Fruit fly (Drosophila melanogaster) whole organism, embryonic: ENCODE data around the gene Polr2F.

Experiments used
- BEAF-32 ChIP-seq: fragments of 200-800 bp; sonication (Bioruptor generic); optimal IDR thresholded peaks from 3 replicates; lab custom pipeline; 2017; ENCODE audit warnings: missing biosample characterization, missing genetic modification characterization, mild to moderate bottlenecking, moderate library complexity, missing genetic modification reagents
- CG12299 ChIP-seq: fragments of 200-800 bp; sonication (Bioruptor generic); optimal IDR thresholded peaks from 2 replicates; lab custom pipeline; 2018; ENCODE audit warnings: missing biosample characterization, mild to moderate bottlenecking, missing genetic modification characterization
- CG16779 ChIP-seq: fragments of 200-800 bp; sonication (Bioruptor generic); IDR thresholded peaks from 2 replicates; pipeline ENCODE4 v1.3.6; 2022; ENCODE audit warnings: missing biosample characterization, missing genetic modification characterization
- CG9797 ChIP-seq: fragments of 200-800 bp; sonication (Bioruptor generic); optimal IDR thresholded peaks from 3 replicates; lab custom pipeline; 2018; ENCODE audit warnings: missing biosample characterization, mild to moderate bottlenecking, missing genetic modification characterization
- HLHmδ ChIP-seq: fragments of 200-800 bp; sonication (Bioruptor generic); optimal IDR thresholded peaks from 2 replicates; lab custom pipeline; 2018; ENCODE audit warnings: missing biosample characterization, mild to moderate bottlenecking, missing genetic modification characterization, moderate library complexity
- HmgD ChIP-seq: fragments of 200-800 bp; sonication (Bioruptor generic); optimal IDR thresholded peaks from 3 replicates; lab custom pipeline; 2016; ENCODE audit warnings: missing biosample characterization, missing genetic modification characterization
- Neu2 ChIP-seq: fragments of 200-800 bp; sonication (Bioruptor generic); optimal IDR thresholded peaks from 3 replicates; lab custom pipeline; 2016; ENCODE audit warnings: missing biosample characterization, missing genetic modification characterization, borderline replicate concordance
- Sox100B ChIP-seq: fragments of 200-800 bp; sonication (Bioruptor generic); optimal IDR thresholded peaks from 3 replicates; lab custom pipeline; 2018; ENCODE audit warnings: missing biosample characterization, mild to moderate bottlenecking, missing genetic modification characterization
- YL-1 ChIP-seq: fragments of 200-800 bp; sonication (Bioruptor generic); optimal IDR thresholded peaks from 3 replicates; lab custom pipeline; 2017; ENCODE audit warnings: missing biosample characterization, mild to moderate bottlenecking, missing genetic modification characterization
- fd64A ChIP-seq: fragments of 200-800 bp; sonication (Bioruptor generic); optimal IDR thresholded peaks from 3 replicates; lab custom pipeline; 2018; ENCODE audit warnings: missing biosample characterization, mild to moderate bottlenecking, missing genetic modification characterization
- gt ChIP-seq: fragments of 200-800 bp; sonication (Bioruptor generic); IDR thresholded peaks from 2 replicates; pipeline ENCODE4 v1.3.6; 2022; ENCODE audit warnings: missing biosample characterization, missing genetic modification characterization

dm6 chr3R:5331764-5332405, 39.7 kb upstream of the Polr2F start:
- TF ChIP-seq HmgD (GFP tag; lab: Kevin White, UChicago) (no peak), gt (GFP tag; lab: Robert Waterston, UW) (no peak), YL-1 (GFP tag; lab: Kevin White, UChicago) (no peak), HLHmδ (GFP tag; lab: Kevin White, UChicago) (no peak), fd64A (GFP tag; lab: Kevin White, UChicago) (no peak), CG12299 (tag; lab: Kevin White, UChicago) (no peak), Sox100B (GFP tag; lab: Kevin White, UChicago) (no peak), BEAF-32 (no peak), Neu2 (no peak), CG9797 (GFP tag; lab: Kevin White, UChicago) (no peak), CG16779 (no peak)
